Worm (Caenorhabditis elegans): ENCODE measurements around the gene str-261.

Gene str-261

ce11 chrIII:11091651-11092278 is 17.5 kb downstream of the str-261 start:
- TF ChIP-seq hlh-1 (tag; optimal IDR thresholded peaks at IDR 0.05) (no peak), bed-3 (GFP tag; optimal IDR thresholded peaks at IDR 0.05) (peak; percentile 34), cnd-1 (tag; optimal IDR thresholded peaks at IDR 0.05) (peak; percentile 43), nhr-28 (tag; optimal IDR thresholded peaks at IDR 0.05) (no peak), flh-1 (GFP tag; optimal IDR thresholded peaks at IDR 0.05) (no peak), sem-2 (GFP tag; optimal IDR thresholded peaks at IDR 0.05) (no peak), tbx-8 (GFP tag; optimal IDR thresholded peaks at IDR 0.05) (no peak), ham-2 (GFP tag; optimal IDR thresholded peaks at IDR 0.05) (no peak), lsy-2 (tag; optimal IDR thresholded peaks at IDR 0.05) (no peak), nhr-237 (tag; optimal IDR thresholded peaks at IDR 0.05) (no peak), lin-32 (GFP tag; optimal IDR thresholded peaks at IDR 0.05) (peak; percentile 67), ces-1 (GFP tag; optimal IDR thresholded peaks at IDR 0.05) (no peak), lin-13 (tag; optimal IDR thresholded peaks at IDR 0.05) (no peak), blmp-1 (tag; optimal IDR thresholded peaks at IDR 0.05) (no peak), ceh-39 (tag; optimal IDR thresholded peaks at IDR 0.05) (no peak), mls-2 (tag; optimal IDR thresholded peaks at IDR 0.05) (no peak), ztf-11 (tag; optimal IDR thresholded peaks at IDR 0.05) (no peak), drap-1 (GFP tag; optimal IDR thresholded peaks at IDR 0.05) (no peak), M03D4.4 (tag; optimal IDR thresholded peaks at IDR 0.05) (peak; percentile 6), pha-4 (tag; optimal IDR thresholded peaks at IDR 0.05) (no peak), sptf-1 (tag; optimal IDR thresholded peaks at IDR 0.05) (peak; percentile 78), unc-39 (tag; optimal IDR thresholded peaks at IDR 0.05) (no peak)

ce11 chrIII:11093489-11093888 is 19.2 kb downstream of the str-261 start:
- no peak for TF ChIP-seq ceh-43 (GFP tag; optimal IDR thresholded peaks at IDR 0.05)
- no peak for TF ChIP-seq flh-1 (GFP tag; optimal IDR thresholded peaks at IDR 0.05)
- peak; percentile 56 for TF ChIP-seq sptf-1 (tag; optimal IDR thresholded peaks at IDR 0.05)
- no peak for TF ChIP-seq unc-62 (GFP tag; optimal IDR thresholded peaks at IDR 0.05)
- peak; percentile 46 for TF ChIP-seq cnd-1 (tag; optimal IDR thresholded peaks at IDR 0.05)
- TF ChIP-seq ztf-11 (tag; optimal IDR thresholded peaks at IDR 0.05) = no peak
- TF ChIP-seq blmp-1 (tag; optimal IDR thresholded peaks at IDR 0.05) = no peak
- peak; percentile 18 for TF ChIP-seq mls-2 (tag; optimal IDR thresholded peaks at IDR 0.05)
- no peak for TF ChIP-seq ces-1 (GFP tag; optimal IDR thresholded peaks at IDR 0.05)

- TF ChIP-seq lsy-2 (tag; optimal IDR thresholded peaks at IDR 0.05) (no peak), tbx-8 (GFP tag; optimal IDR thresholded peaks at IDR 0.05) (no peak), sem-2 (GFP tag; optimal IDR thresholded peaks at IDR 0.05) (no peak), elt-3 (tag; optimal IDR thresholded peaks at IDR 0.05) (no peak), flh-1 (GFP tag; optimal IDR thresholded peaks at IDR 0.05) (no peak), cnd-1 (tag; optimal IDR thresholded peaks at IDR 0.05) (no peak), unc-62 (GFP tag; optimal IDR thresholded peaks at IDR 0.05) (no peak), ztf-11 (tag; optimal IDR thresholded peaks at IDR 0.05) (no peak)
Observed at ce11 chrIII:11095687-11096086, 21.4 kb downstream of the str-261 start.

ce11 chrIII:11099864-11100263 is 25.6 kb downstream of the str-261 start, which contains the start of gene hmt-1:
hmt-1 (minus strand) TSS chrIII:11099964.
- TF ChIP-seq snpc-4 (tag; optimal IDR thresholded peaks at IDR 0.05) = no peak
- TF ChIP-seq ceh-43 (GFP tag; optimal IDR thresholded peaks at IDR 0.05) = no peak
- no peak for TF ChIP-seq ztf-11 (tag; optimal IDR thresholded peaks at IDR 0.05)
- no peak for TF ChIP-seq elt-3 (tag; optimal IDR thresholded peaks at IDR 0.05)
- TF ChIP-seq lin-32 (GFP tag; optimal IDR thresholded peaks at IDR 0.05) = no peak
- TF ChIP-seq mep-1 (tag; optimal IDR thresholded peaks at IDR 0.05) = no peak
- TF ChIP-seq ceh-83 (GFP tag; optimal IDR thresholded peaks at IDR 0.05) = no peak
- TF ChIP-seq blmp-1 (tag; optimal IDR thresholded peaks at IDR 0.05) = no peak
- no peak for TF ChIP-seq unc-39 (tag; optimal IDR thresholded peaks at IDR 0.05)
- no peak for TF ChIP-seq nhr-237 (tag; optimal IDR thresholded peaks at IDR 0.05)
- no peak for TF ChIP-seq bed-3 (GFP tag; optimal IDR thresholded peaks at IDR 0.05)
- TF ChIP-seq flh-1 (GFP tag; optimal IDR thresholded peaks at IDR 0.05) = no peak
- TF ChIP-seq pha-4 (tag; optimal IDR thresholded peaks at IDR 0.05) = no peak
- TF ChIP-seq unc-120 (tag; optimal IDR thresholded peaks at IDR 0.05; ENCODE audit: poor library complexity, severe bottlenecking) = no peak
- no peak for TF ChIP-seq M03D4.4 (tag; optimal IDR thresholded peaks at IDR 0.05)
- TF ChIP-seq sptf-1 (tag; optimal IDR thresholded peaks at IDR 0.05) = no peak

DNA sequence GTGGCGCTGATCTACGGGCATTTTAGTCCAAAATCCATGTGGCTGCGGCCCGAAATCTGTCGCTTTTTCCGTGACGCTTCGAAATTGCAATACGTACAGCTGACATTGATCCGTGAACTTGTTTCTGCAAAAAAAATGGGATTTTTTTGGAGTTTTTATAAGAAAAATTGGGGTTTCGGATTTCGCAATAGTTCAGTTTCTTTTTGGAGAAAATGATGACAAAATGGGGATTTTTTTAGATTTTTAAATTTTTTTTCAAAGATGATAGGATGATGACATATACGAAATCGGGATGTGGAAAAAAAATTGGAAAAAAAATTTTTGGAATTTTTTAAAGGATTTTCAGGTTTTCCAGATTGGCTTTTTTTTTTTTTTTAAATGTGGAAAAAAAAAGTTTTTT is 26.9 kb downstream of the str-261 start:
- no peak for TF ChIP-seq unc-120 (tag; optimal IDR thresholded peaks at IDR 0.05; ENCODE audit: poor library complexity, severe bottlenecking)
- TF ChIP-seq blmp-1 (tag; optimal IDR thresholded peaks at IDR 0.05) = no peak
- TF ChIP-seq ham-2 (GFP tag; optimal IDR thresholded peaks at IDR 0.05) = no peak
- TF ChIP-seq elt-1 (tag; optimal IDR thresholded peaks at IDR 0.05; ENCODE audit: borderline replicate concordance, insufficient read depth) = no peak
- TF ChIP-seq elt-3 (tag; optimal IDR thresholded peaks at IDR 0.05) = no peak
- TF ChIP-seq unc-62 (GFP tag; optimal IDR thresholded peaks at IDR 0.05) = no peak
- no peak for TF ChIP-seq nhr-12 (tag; optimal IDR thresholded peaks at IDR 0.05)
- no peak for TF ChIP-seq nhr-2 (tag; optimal IDR thresholded peaks at IDR 0.05)
- no peak for TF ChIP-seq lsy-2 (tag; optimal IDR thresholded peaks at IDR 0.05)
- no peak for TF ChIP-seq mep-1 (tag; optimal IDR thresholded peaks at IDR 0.05)
- no peak for TF ChIP-seq snpc-4 (tag; optimal IDR thresholded peaks at IDR 0.05)
- no peak for TF ChIP-seq hlh-1 (tag; optimal IDR thresholded peaks at IDR 0.05)
- no peak for TF ChIP-seq nhr-237 (tag; optimal IDR thresholded peaks at IDR 0.05)
